Worm (Caenorhabditis elegans): ENCODE data around the gene B0457.4.

Gene B0457.4

DNA sequence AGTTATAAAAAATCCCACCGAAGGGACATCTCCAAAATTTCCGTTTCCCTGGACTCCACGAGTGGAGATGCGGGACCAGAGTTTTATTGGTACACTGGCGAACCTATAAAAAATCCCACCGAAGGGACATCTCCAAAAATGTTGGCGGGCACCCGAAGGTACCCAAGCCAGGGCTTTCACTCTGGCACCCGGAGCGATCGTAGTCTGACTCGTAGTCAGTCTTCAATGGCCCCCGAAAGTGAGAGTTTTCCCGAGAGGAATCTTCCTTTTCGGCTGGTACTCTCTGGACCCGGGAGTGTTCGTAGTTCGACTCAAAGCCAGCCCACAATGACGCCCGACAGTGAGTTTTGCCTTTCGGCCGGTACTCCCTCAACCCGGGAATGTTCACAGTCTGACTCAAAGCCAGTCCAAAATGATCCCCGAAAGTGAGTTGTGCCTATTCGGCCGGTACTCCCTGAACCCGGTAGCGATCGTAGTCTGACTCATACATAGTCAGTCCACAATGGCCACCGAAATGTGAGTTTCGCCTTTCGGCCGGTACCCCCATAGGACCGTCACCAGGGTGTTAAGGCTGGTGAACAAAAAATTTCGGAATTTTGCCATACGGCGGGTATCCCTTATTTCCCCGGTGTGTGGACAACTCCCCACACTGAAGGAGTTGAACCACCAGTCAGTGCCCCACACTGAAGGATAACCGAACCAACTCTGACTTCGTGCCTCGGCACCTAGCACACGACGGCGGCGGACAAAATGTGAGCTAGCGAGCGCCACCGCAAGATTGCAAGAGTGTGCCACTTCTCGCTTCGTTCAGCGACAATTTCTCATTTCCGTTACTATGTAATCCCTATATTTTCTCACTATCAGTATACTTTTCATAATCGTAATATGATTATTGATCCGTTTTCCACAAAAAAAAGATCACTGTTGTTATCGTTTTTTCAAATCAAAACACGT lies 34.5 kb downstream of the B0457.4 start:
- TF ChIP-seq ztf-4 (tag; optimal IDR thresholded peaks at IDR 0.05): no peak
- no peak for TF ChIP-seq ama-1 (optimal IDR thresholded peaks at IDR 0.05)
- TF ChIP-seq jun-1 (tag; optimal IDR thresholded peaks at IDR 0.05): no peak
- TF ChIP-seq snpc-4 (tag; optimal IDR thresholded peaks at IDR 0.05): peak; percentile 56

DNA sequence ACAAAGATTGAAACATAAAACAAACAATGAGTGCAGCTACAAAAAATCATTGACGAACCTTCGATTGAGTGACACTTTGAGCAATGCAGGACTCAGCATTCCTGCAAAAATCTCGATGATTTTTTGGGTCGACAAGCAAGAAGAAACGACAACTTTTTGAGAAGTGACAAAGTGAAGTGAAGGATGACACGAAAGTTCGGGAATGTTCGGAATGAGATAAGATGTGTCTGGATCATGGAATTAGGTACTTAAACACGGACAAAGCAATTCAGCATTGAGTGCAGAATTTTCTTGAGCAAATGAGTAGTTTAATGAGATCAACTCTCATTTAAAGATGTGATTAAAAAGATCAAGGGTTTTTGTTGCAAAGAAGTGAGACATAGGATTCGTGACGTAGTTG lies 38.0 kb downstream of the B0457.4 start, which contains the start of gene T07D4.2:
TSS of gene T07D4.2 (minus strand) at position 101 of the 400 bp plus-strand sequence.
- TF ChIP-seq mml-1 (tag; optimal IDR thresholded peaks at IDR 0.05): no peak
- TF ChIP-seq unc-62 (GFP tag; optimal IDR thresholded peaks at IDR 0.05): peak; percentile 11

DNA sequence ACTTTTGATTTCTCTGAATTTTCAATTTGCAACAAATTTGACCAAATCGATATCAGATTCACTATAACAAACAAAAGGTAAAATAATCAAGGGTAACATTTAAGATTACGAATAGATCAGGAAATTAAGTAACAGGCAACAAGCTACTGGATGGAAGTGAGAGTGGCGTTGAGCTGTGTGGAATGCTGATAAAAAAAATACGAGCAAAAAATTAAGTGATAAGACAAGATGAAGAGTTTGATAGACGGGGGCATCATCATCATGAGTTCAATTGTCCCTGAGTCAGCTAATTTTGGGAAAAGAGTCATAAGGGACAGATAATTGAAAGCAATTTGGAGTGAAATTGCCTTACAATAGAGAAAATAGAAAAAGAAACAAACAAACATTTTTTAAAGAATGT lies 45.0 kb downstream of the B0457.4 start:
- peak; percentile 83 for TF ChIP-seq elt-2 (tag; optimal IDR thresholded peaks at IDR 0.05)
- TF ChIP-seq pqm-1 (tag; optimal IDR thresholded peaks at IDR 0.05): peak; percentile 67
- no peak for TF ChIP-seq elt-1 (tag; optimal IDR thresholded peaks at IDR 0.05)
- TF ChIP-seq jun-1 (tag; optimal IDR thresholded peaks at IDR 0.05): peak; percentile 21

DNA sequence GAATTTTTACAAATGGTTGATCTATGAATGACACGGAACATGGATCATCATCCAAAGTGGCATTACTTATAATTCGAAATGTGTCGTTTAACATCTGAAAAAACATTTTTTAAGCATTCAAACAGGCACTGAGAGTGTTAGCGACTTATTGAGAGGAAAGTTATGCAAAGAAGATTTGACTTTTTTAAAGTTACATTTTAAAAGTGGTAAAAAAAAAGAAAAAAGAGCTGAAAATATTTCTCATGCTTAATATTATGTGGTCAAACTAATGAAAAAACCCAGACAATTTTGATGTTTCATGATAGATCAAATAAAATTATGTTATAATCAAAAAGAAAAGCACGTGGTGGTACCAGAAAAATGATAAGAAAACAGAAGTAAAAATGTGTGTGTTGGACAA lies 46.8 kb downstream of the B0457.4 start, which contains the start of gene npr-20:
TSS of gene npr-20 (minus strand) at position 101 of the 400 bp plus-strand sequence.
- TF ChIP-seq mdl-1 (tag; optimal IDR thresholded peaks at IDR 0.05): no peak
- TF ChIP-seq elt-2 (tag; optimal IDR thresholded peaks at IDR 0.05): peak; percentile 10
